Worm (Caenorhabditis elegans) whole organism, L4/young adult: ENCODE measurements around the gene elp-1.

Source experiments
- W03F9.2 ChIP-seq: fragments of 150-350 bp; optimal IDR thresholded peaks from 2 replicates; lab custom pipeline; 2014; ENCODE audit warnings: missing biosample characterization, missing genetic modification characterization
- dao-5 ChIP-seq: sonication (generic microtip); optimal IDR thresholded peaks from 2 replicates; lab custom pipeline; 2016; ENCODE audit warnings: missing genotype, missing genetic modification characterization, moderate library complexity, missing compliant biosample characterization
- him-1 ChIP-seq: sonication (generic microtip); optimal IDR thresholded peaks from 2 replicates; lab custom pipeline; 2016; ENCODE audit warnings: missing genotype, missing genetic modification reagents, missing genetic modification characterization, missing compliant biosample characterization

ce11 chrV:20815842-20816241 is 45.9 kb upstream of the elp-1 start, which contains the start of gene sshk-1:
- TF ChIP-seq dao-5 (tag; lab: Kevin White, UChicago) (no peak), him-1 (no peak), W03F9.2 (tag; lab: Kevin White, UChicago) (no peak)
